Fruit fly (Drosophila melanogaster) whole organism, prepupa: ENCODE data around the gene Rai1.

Source experiments
- Blimp-1 ChIP-seq: fragments of 200-800 bp; sonication (Bioruptor generic); optimal IDR thresholded peaks from 3 replicates; lab custom pipeline; 2017; ENCODE audit warnings: missing biosample characterization, missing genetic modification characterization, mild to moderate bottlenecking, moderate library complexity, missing genetic modification reagents
- CG10631 ChIP-seq: fragments of 200-800 bp; sonication (Bioruptor generic); optimal IDR thresholded peaks from 2 replicates; lab custom pipeline; 2016; ENCODE audit warnings: missing biosample characterization, missing genetic modification characterization
- CG10669 ChIP-seq: fragments of 200-800 bp; sonication (Bioruptor generic); optimal IDR thresholded peaks from 3 replicates; lab custom pipeline; 2018; ENCODE audit warnings: missing biosample characterization, mild to moderate bottlenecking, missing genetic modification characterization, moderate library complexity
- CG11294 ChIP-seq: fragments of 200-800 bp; sonication (Bioruptor generic); IDR thresholded peaks from 2 replicates; pipeline ENCODE4 v1.3.6; 2022; ENCODE audit warnings: missing biosample characterization, missing genetic modification characterization
- CG11902 ChIP-seq: fragments of 200-800 bp; sonication (Bioruptor generic); optimal IDR thresholded peaks from 3 replicates; lab custom pipeline; 2016; ENCODE audit warnings: missing biosample characterization, missing genetic modification characterization
- CG15336 ChIP-seq: fragments of 200-800 bp; sonication (Bioruptor generic); IDR thresholded peaks from 2 replicates; pipeline ENCODE4 v1.3.6; 2022; ENCODE audit warnings: missing biosample characterization, missing genetic modification characterization
- CG16779 ChIP-seq: fragments of 200-800 bp; sonication (Bioruptor generic); optimal IDR thresholded peaks from 3 replicates; lab custom pipeline; 2017; ENCODE audit warnings: missing biosample characterization, mild to moderate bottlenecking, missing genetic modification characterization
- CG31627 ChIP-seq: fragments of 200-800 bp; sonication (Bioruptor generic); optimal IDR thresholded peaks from 3 replicates; lab custom pipeline; 2016; ENCODE audit warnings: missing biosample characterization, missing genetic modification characterization
- CG3919 ChIP-seq: fragments of 200-800 bp; sonication (Bioruptor generic); optimal IDR thresholded peaks from 3 replicates; lab custom pipeline; 2016; ENCODE audit warnings: missing biosample characterization, missing genetic modification characterization
- CG4318 ChIP-seq: fragments of 200-800 bp; sonication (Bioruptor generic); optimal IDR thresholded peaks from 3 replicates; lab custom pipeline; 2017; ENCODE audit warnings: missing biosample characterization, mild to moderate bottlenecking, missing genetic modification characterization
- CG6276 ChIP-seq: fragments of 200-800 bp; sonication (Bioruptor generic); optimal IDR thresholded peaks from 2 replicates; lab custom pipeline; 2017; ENCODE audit warnings: missing biosample characterization, mild to moderate bottlenecking, missing genetic modification characterization
- CG6792 ChIP-seq: fragments of 200-800 bp; sonication (Bioruptor generic); optimal IDR thresholded peaks from 3 replicates; lab custom pipeline; 2016; ENCODE audit warnings: missing biosample characterization, missing genetic modification characterization
- CG6808 ChIP-seq: fragments of 200-800 bp; sonication (Bioruptor generic); optimal IDR thresholded peaks from 3 replicates; lab custom pipeline; 2017; ENCODE audit warnings: missing biosample characterization, missing genetic modification characterization, mild to moderate bottlenecking, moderate library complexity, missing genetic modification reagents
- CG6854 ChIP-seq: fragments of 200-800 bp; sonication (Bioruptor generic); optimal IDR thresholded peaks from 2 replicates; lab custom pipeline; 2017; ENCODE audit warnings: missing biosample characterization, mild to moderate bottlenecking, missing genetic modification characterization
- CG7368 ChIP-seq: fragments of 200-800 bp; sonication (Bioruptor generic); optimal IDR thresholded peaks from 3 replicates; lab custom pipeline; 2016; ENCODE audit warnings: missing biosample characterization, missing genetic modification characterization
- CG8319 ChIP-seq: fragments of 200-800 bp; sonication (Bioruptor generic); optimal IDR thresholded peaks from 3 replicates; lab custom pipeline; 2016; ENCODE audit warnings: missing biosample characterization, missing genetic modification characterization
- CG9139 ChIP-seq: fragments of 200-800 bp; sonication (Bioruptor generic); optimal IDR thresholded peaks from 3 replicates; lab custom pipeline; 2017; ENCODE audit warnings: missing biosample characterization, mild to moderate bottlenecking, missing genetic modification characterization
- Eip75B ChIP-seq: fragments of 200-800 bp; sonication (Bioruptor generic); optimal IDR thresholded peaks from 3 replicates; lab custom pipeline; 2016; ENCODE audit warnings: missing biosample characterization, missing genetic modification characterization
- Eip78C ChIP-seq: fragments of 200-800 bp; sonication (Bioruptor generic); peaks from one replicate; lab custom pipeline; 2016; ENCODE audit warnings: missing biosample characterization, missing genetic modification characterization
- Ets21C ChIP-seq: fragments of 200-800 bp; sonication (Bioruptor generic); optimal IDR thresholded peaks from 3 replicates; lab custom pipeline; 2016; ENCODE audit warnings: missing biosample characterization, missing genetic modification characterization
- Ets96B ChIP-seq: fragments of 200-800 bp; optimal IDR thresholded peaks from 2 replicates; lab custom pipeline; 2019; ENCODE audit warnings: missing biosample characterization, mild to moderate bottlenecking, missing genetic modification characterization, moderate library complexity
- Gug ChIP-seq: fragments of 200-800 bp; sonication (Bioruptor generic); IDR thresholded peaks from 2 replicates; pipeline ENCODE4 v1.3.6; 2022; ENCODE audit warnings: missing biosample characterization, missing genetic modification characterization
- Hr39 ChIP-seq: fragments of 200-800 bp; sonication (Bioruptor generic); optimal IDR thresholded peaks from 2 replicates; lab custom pipeline; 2016; ENCODE audit warnings: missing biosample characterization, missing genetic modification characterization
- Hr4 ChIP-seq: fragments of 200-800 bp; sonication (Bioruptor generic); optimal IDR thresholded peaks from 3 replicates; lab custom pipeline; 2016; ENCODE audit warnings: missing biosample characterization, missing genetic modification characterization
- Lpt ChIP-seq: fragments of 200-800 bp; sonication (Bioruptor generic); optimal IDR thresholded peaks from 3 replicates; lab custom pipeline; 2016; ENCODE audit warnings: missing biosample characterization, missing genetic modification characterization
- Smox ChIP-seq: fragments of 200-800 bp; sonication (Bioruptor generic); optimal IDR thresholded peaks from 3 replicates; lab custom pipeline; 2016; ENCODE audit warnings: missing biosample characterization, missing genetic modification characterization
- Sox102F ChIP-seq: fragments of 200-800 bp; sonication (Bioruptor generic); optimal IDR thresholded peaks from 2 replicates; lab custom pipeline; 2016; ENCODE audit warnings: missing biosample characterization, mild to moderate bottlenecking, missing genetic modification characterization
- Sox15 ChIP-seq: fragments of 200-800 bp; sonication (Bioruptor generic); optimal IDR thresholded peaks from 3 replicates; lab custom pipeline; 2016; ENCODE audit warnings: missing biosample characterization, missing genetic modification characterization
- achi ChIP-seq: fragments of 200-800 bp; sonication (Bioruptor generic); optimal IDR thresholded peaks from 3 replicates; lab custom pipeline; 2016; ENCODE audit warnings: missing biosample characterization, missing genetic modification characterization
- acj6 ChIP-seq: fragments of 200-800 bp; sonication (Bioruptor generic); optimal IDR thresholded peaks from 3 replicates; lab custom pipeline; 2016; ENCODE audit warnings: missing biosample characterization, missing genetic modification characterization
- eg ChIP-seq: fragments of 200-800 bp; sonication (Bioruptor generic); IDR thresholded peaks from 3 replicates; pipeline ENCODE4 v1.3.6; 2022; ENCODE audit warnings: missing biosample characterization, missing genetic modification characterization
- fd59A ChIP-seq: fragments of 200-800 bp; sonication (Bioruptor generic); optimal IDR thresholded peaks from 2 replicates; lab custom pipeline; 2017; ENCODE audit warnings: missing biosample characterization, mild to moderate bottlenecking, missing genetic modification characterization, missing genetic modification reagents
- fd85E ChIP-seq: fragments of 200-800 bp; sonication (Bioruptor generic); optimal IDR thresholded peaks from 3 replicates; lab custom pipeline; 2016; ENCODE audit warnings: missing biosample characterization, missing genetic modification characterization
- fkh ChIP-seq: fragments of 200-800 bp; sonication (Bioruptor generic); optimal IDR thresholded peaks from 3 replicates; lab custom pipeline; 2017; ENCODE audit warnings: missing biosample characterization, mild to moderate bottlenecking, missing genetic modification characterization, moderate library complexity
- lz ChIP-seq: fragments of 200-800 bp; sonication (Bioruptor generic); optimal IDR thresholded peaks from 3 replicates; lab custom pipeline; 2016; ENCODE audit warnings: missing biosample characterization, missing genetic modification characterization
- spab ChIP-seq: fragments of 200-800 bp; sonication (Bioruptor generic); optimal IDR thresholded peaks from 2 replicates; lab custom pipeline; 2017; ENCODE audit warnings: missing biosample characterization, mild to moderate bottlenecking, missing genetic modification characterization, missing genetic modification reagents
- ss ChIP-seq, 2 experiments: fragments of 200-800 bp; sonication (Bioruptor generic); optimal IDR thresholded peaks; 2 replicates in 1 of 2; 3 replicates in 1 of 2; lab custom pipeline; 2017 to 2018; ENCODE audit warnings: mild to moderate bottlenecking in 2 of 2, missing biosample characterization in 2 of 2, missing genetic modification characterization in 2 of 2, moderate library complexity in 1 of 2
- svp ChIP-seq: fragments of 200-800 bp; sonication (Bioruptor generic); peaks from one replicate; lab custom pipeline; 2016; ENCODE audit warnings: missing biosample characterization, missing genetic modification characterization
- vri ChIP-seq: fragments of 200-800 bp; sonication (Bioruptor generic); optimal IDR thresholded peaks from 3 replicates; lab custom pipeline; 2016; ENCODE audit warnings: missing biosample characterization, mild to moderate bottlenecking, missing genetic modification characterization

Rai1 gene

dm6 chrX:16778138-16778672 is 24.9 kb downstream of the Rai1 start (continued):
- TF ChIP-seq fd59A (GFP tag; lab: Kevin White, UChicago) (no peak), Ets96B (peak; percentile 3), CG3919 (peak; percentile 22), CG10669 (GFP tag; lab: Kevin White, UChicago) (peak; percentile 13), Ets21C (no peak), svp (GFP tag; lab: Kevin White, UChicago) (peak; percentile 96), ss (GFP tag; optimal IDR thresholded peaks at IDR 0.05; lab: Kevin White, UChicago) (no peak), achi (peak; percentile 9), CG6276 (GFP tag; lab: Kevin White, UChicago) (peak; percentile 40), eg (GFP tag; lab: Robert Waterston, UW) (peak; percentile 28; the same call in 1 of the 3 replicates), spab (GFP tag; lab: Kevin White, UChicago) (no peak)

dm6 chrX:16775083-16775482 is 28.1 kb downstream of the Rai1 start:
- no peak for TF ChIP-seq CG8319 (GFP tag; lab: Kevin White, UChicago)
- TF ChIP-seq spab (GFP tag; lab: Kevin White, UChicago): no peak
- no peak for TF ChIP-seq CG11902 (GFP tag; lab: Kevin White, UChicago)
- no peak for TF ChIP-seq Sox15 (GFP tag; lab: Kevin White, UChicago)
- TF ChIP-seq fd59A (GFP tag; lab: Kevin White, UChicago): no peak
- TF ChIP-seq eg (GFP tag; lab: Robert Waterston, UW): no peak
- no peak for TF ChIP-seq Blimp-1 (GFP tag; lab: Kevin White, UChicago)
- TF ChIP-seq CG6276 (GFP tag; lab: Kevin White, UChicago): no peak
- TF ChIP-seq Lpt (GFP tag; lab: Kevin White, UChicago): no peak
- no peak for TF ChIP-seq CG6854 (GFP tag; lab: Kevin White, UChicago)
- no peak for TF ChIP-seq Gug
- no peak for TF ChIP-seq Eip75B (GFP tag; lab: Kevin White, UChicago)
- TF ChIP-seq CG4318 (GFP tag; lab: Kevin White, UChicago): no peak
- TF ChIP-seq CG6808 (GFP tag; lab: Kevin White, UChicago): no peak
- TF ChIP-seq fd85E (GFP tag; lab: Kevin White, UChicago): no peak
- no peak for TF ChIP-seq Eip78C (GFP tag; lab: Kevin White, UChicago)
- TF ChIP-seq Hr4 (GFP tag; lab: Kevin White, UChicago): no peak
- TF ChIP-seq ss (GFP tag; optimal IDR thresholded peaks at IDR 0.05; lab: Kevin White, UChicago): no peak
- TF ChIP-seq, all 60 proteins: peak for 0

dm6 chrX:16774201-16775061 is 28.7 kb downstream of the Rai1 start:
- TF ChIP-seq ss (GFP tag; optimal IDR thresholded peaks at IDR 0.05; lab: Kevin White, UChicago) (peak in 1 of 2 experiments; percentile 32), CG7368 (GFP tag; lab: Kevin White, UChicago) (no peak), spab (GFP tag; lab: Kevin White, UChicago) (no peak), CG6792 (GFP tag; lab: Kevin White, UChicago) (no peak), CG9139 (GFP tag; lab: Kevin White, UChicago) (no peak), Lpt (GFP tag; lab: Kevin White, UChicago) (no peak), CG15336 (GFP tag; lab: Robert Waterston, UW) (no peak), CG11294 (no peak), CG31627 (no peak)

- TF ChIP-seq CG10669 (GFP tag; lab: Kevin White, UChicago) (peak; percentile 75), Hr39 (GFP tag; lab: Kevin White, UChicago) (peak; percentile 25), Smox (GFP tag; lab: Kevin White, UChicago) (no peak), CG11902 (GFP tag; lab: Kevin White, UChicago) (peak; percentile 16), fkh (no peak), CG6808 (GFP tag; lab: Kevin White, UChicago) (peak; percentile 69), CG15336 (GFP tag; lab: Robert Waterston, UW) (peak; percentile 83), Eip75B (GFP tag; lab: Kevin White, UChicago) (peak; percentile 65), lz (GFP tag; lab: Kevin White, UChicago) (peak; percentile 21), CG8319 (GFP tag; lab: Kevin White, UChicago) (peak; percentile 48), Hr4 (GFP tag; lab: Kevin White, UChicago) (peak; percentile 65), CG10631 (GFP tag; lab: Kevin White, UChicago) (peak; percentile 65), CG16779 (tag; lab: Kevin White, UChicago) (no peak), Eip78C (GFP tag; lab: Kevin White, UChicago) (peak; percentile 91), vri (no peak), Sox102F (peak; percentile 6), eg (GFP tag; lab: Robert Waterston, UW) (peak; percentile 86), acj6 (GFP tag; lab: Kevin White, UChicago) (peak; percentile 51), CG6276 (GFP tag; lab: Kevin White, UChicago) (peak; percentile 35), CG4318 (GFP tag; lab: Kevin White, UChicago) (no peak)
These were observed 30.0 kb downstream of the Rai1 start for dm6 chrX:16772882-16773827.
